Worm (Caenorhabditis elegans): ENCODE data around the gene scav-3.
A peak's percentile ranks its signal among the peaks of the same experiment; 100 is the strongest.

scav-3 gene

DNA sequence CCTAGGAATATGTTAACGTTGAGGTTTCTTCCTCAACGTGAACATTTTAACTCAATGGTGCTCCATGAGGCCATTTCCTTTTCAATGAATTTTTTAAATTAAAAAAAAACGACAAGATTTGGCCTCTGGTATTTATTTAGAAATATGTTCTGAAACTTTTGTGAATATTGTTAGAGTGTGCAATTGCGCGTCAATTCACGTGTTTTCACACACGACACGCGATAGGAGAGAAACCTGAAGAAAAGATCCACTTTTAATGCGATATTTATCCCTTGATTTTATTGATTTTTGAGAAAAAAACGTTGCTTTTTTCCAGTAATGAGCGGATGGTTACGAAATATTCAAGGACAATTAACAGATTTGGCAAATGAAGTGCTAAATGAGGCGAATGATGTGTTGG lies 42.6 kb upstream of the scav-3 start, which contains the start of gene sql-1 (continued):
- TF ChIP-seq zip-2 (tag; optimal IDR thresholded peaks at IDR 0.05), result no peak
- no peak for TF ChIP-seq attf-4 (tag; optimal IDR thresholded peaks at IDR 0.05)
- no peak for TF ChIP-seq lin-13 (GFP tag; optimal IDR thresholded peaks at IDR 0.05)
- TF ChIP-seq nhr-77 (tag; optimal IDR thresholded peaks at IDR 0.05), result no peak
- no peak for TF ChIP-seq sdz-12 (GFP tag; optimal IDR thresholded peaks at IDR 0.05)
- TF ChIP-seq vab-7 (GFP tag; IDR thresholded peaks at IDR 0.05), result no peak
- TF ChIP-seq ztf-7 (tag; optimal IDR thresholded peaks at IDR 0.05), result no peak
- TF ChIP-seq lin-39 (tag; optimal IDR thresholded peaks at IDR 0.05), result no peak
- TF ChIP-seq zip-11 (GFP tag; IDR thresholded peaks at IDR 0.05), result no peak
- no peak for TF ChIP-seq lir-3 (tag; optimal IDR thresholded peaks at IDR 0.05)
- no peak for TF ChIP-seq zag-1 (tag; optimal IDR thresholded peaks at IDR 0.05)
- no peak for TF ChIP-seq jun-1 (tag; optimal IDR thresholded peaks at IDR 0.05)
- no peak for TF ChIP-seq nhr-237 (tag; optimal IDR thresholded peaks at IDR 0.05)
- no peak for TF ChIP-seq mdl-1 (tag; optimal IDR thresholded peaks at IDR 0.05)
- peak; percentile 62 for TF ChIP-seq unc-130 (GFP tag; optimal IDR thresholded peaks at IDR 0.05)
- TF ChIP-seq mes-2 (tag; optimal IDR thresholded peaks at IDR 0.05; ENCODE audit: poor library complexity, severe bottlenecking), result no peak
- peak; percentile 48; the same call in 1 of the 2 replicates for TF ChIP-seq snpc-1.2 (GFP tag; IDR thresholded peaks at IDR 0.05)

DNA sequence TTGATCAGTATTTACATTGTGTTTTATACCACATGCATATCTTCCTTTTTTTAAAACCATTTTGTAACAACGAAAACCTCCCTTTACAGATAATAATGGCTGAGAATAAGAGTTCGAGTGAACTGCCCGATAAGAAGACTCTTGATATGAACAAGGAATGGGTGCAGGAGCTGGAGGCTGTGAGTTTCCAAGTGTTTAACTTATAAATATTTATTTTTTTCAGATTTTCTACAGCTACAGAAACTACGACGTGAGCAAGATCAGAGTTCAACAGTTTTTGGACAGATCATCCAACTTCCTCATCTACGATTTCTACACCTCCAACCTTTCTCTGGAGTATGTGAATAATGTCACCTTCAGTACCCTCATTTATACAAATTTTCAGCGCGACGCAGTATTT lies 39.8 kb upstream of the scav-3 start, which contains the start of gene herd-1:
Gene herd-1, plus strand, starts transcription at position 90 of the 400 bp plus-strand sequence.
- TF ChIP-seq Y48G9A.11 (GFP tag; IDR thresholded peaks at IDR 0.05) (0 out of 2 replicates have a peak, but pooled peaks have one; percentile 36), arid-1 (GFP tag; conservative IDR thresholded peaks at IDR 0.05) (peak; percentile 49; the same call in 1 of the 2 replicates), ctbp-1 (GFP tag; IDR thresholded peaks at IDR 0.05) (0 out of 2 replicates have a peak, but pooled peaks have one; percentile 43), daf-8 (GFP tag; IDR thresholded peaks at IDR 0.05) (no peak), lin-38 (GFP tag; IDR thresholded peaks at IDR 0.05) (peak; percentile 57), snpc-1.2 (GFP tag; IDR thresholded peaks at IDR 0.05) (peak; percentile 56), dmd-8 (GFP tag; IDR thresholded peaks at IDR 0.05) (peak; percentile 68; the same call in 1 of the 2 replicates), fkh-10 (GFP tag; optimal IDR thresholded peaks at IDR 0.05) (no peak), mdt-29 (GFP tag; IDR thresholded peaks at IDR 0.05) (0 out of 2 replicates have a peak, but pooled peaks have one; percentile 16), php-3 (GFP tag; IDR thresholded peaks at IDR 0.05) (0 out of 2 replicates have a peak, but pooled peaks have one; percentile 32), duxl-1 (tag; optimal IDR thresholded peaks at IDR 0.05; ENCODE audit: poor library complexity) (no peak), tra-1 (GFP tag; IDR thresholded peaks at IDR 0.05) (0 out of 2 replicates have a peak, but pooled peaks have one; percentile 59), F49E8.2 (tag; optimal IDR thresholded peaks at IDR 0.05; ENCODE audit: borderline replicate concordance) (peak; percentile 42), nhr-237 (tag; optimal IDR thresholded peaks at IDR 0.05) (no peak), vab-7 (GFP tag; IDR thresholded peaks at IDR 0.05) (peak; percentile 13; the same call in 1 of the 2 replicates), nhr-77 (tag; optimal IDR thresholded peaks at IDR 0.05) (no peak)

DNA sequence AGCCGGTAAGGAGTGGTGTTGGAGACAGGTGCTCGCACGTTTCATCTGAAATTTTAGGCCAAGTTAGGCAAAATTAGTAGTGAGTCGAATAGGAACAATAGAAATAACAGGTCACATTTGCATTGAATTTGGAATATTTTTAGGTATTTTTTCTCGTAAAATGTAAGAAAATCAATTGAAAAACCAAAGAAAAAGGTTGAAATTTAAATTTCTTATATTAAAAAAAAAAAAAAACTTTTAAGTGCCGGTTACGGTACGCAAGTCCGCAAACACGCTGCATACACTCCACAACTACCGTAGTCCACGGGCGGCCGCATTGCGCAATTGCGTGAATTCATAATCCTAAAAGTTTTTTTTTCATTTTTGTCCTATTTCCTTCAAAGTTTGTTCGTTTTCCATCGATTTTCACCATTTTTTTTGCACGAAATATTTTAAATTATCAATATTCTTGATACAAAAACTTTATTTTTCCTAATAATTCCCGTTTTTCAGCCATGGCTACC lies 39.0 kb upstream of the scav-3 start, which contains the start of the genes Y111B2A.1 and Y111B2A.2:
Gene Y111B2A.1, minus strand, starts transcription at position 51 of the 503 bp plus-strand sequence.
Gene Y111B2A.2, plus strand, starts transcription at position 493 of the 503 bp plus-strand sequence.
- TF ChIP-seq daf-16 (GFP tag; optimal IDR thresholded peaks at IDR 0.05) (no peak), daf-16 (tag; optimal IDR thresholded peaks at IDR 0.05) (no peak), nhr-6 (tag; optimal IDR thresholded peaks at IDR 0.05) (no peak), lin-38 (GFP tag; IDR thresholded peaks at IDR 0.05) (peak; percentile 61), unc-130 (GFP tag; optimal IDR thresholded peaks at IDR 0.05) (peak; percentile 49), mes-2 (tag; optimal IDR thresholded peaks at IDR 0.05; ENCODE audit: poor library complexity, severe bottlenecking) (peak; percentile 34), ceh-82 (tag; optimal IDR thresholded peaks at IDR 0.05) (no peak), mdl-1 (tag; optimal IDR thresholded peaks at IDR 0.05) (no peak)

DNA sequence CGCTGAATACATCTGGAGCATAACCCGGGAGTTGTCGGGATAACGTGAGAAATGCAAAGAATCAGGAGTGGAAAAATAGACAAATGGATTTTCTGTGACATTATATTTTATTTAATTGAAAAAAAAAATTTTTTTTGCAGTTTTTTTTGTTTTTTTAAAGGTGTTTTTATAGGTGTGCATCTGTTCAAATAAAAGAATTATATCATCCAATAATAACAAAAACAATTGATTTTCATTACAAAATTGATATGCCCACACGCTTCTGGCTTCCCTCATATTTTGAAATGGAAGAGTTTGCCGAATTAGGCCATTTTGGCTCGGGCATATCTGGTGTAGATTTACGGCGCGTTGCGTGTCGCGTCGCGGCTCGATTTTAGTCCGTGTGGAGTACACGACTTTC lies 35.3 kb upstream of the scav-3 start, which contains the start of gene Y49E10.25:
Gene Y49E10.25, minus strand, starts transcription at position 101 of the 400 bp plus-strand sequence.
- TF ChIP-seq nhr-48 (tag; optimal IDR thresholded peaks at IDR 0.05) (no peak), Y5F2A.4 (GFP tag; optimal IDR thresholded peaks at IDR 0.05) (no peak), ztf-11 (tag; optimal IDR thresholded peaks at IDR 0.05) (no peak), jun-1 (tag; optimal IDR thresholded peaks at IDR 0.05) (no peak), mes-2 (tag; optimal IDR thresholded peaks at IDR 0.05; ENCODE audit: poor library complexity, severe bottlenecking) (no peak), ceh-20 (GFP tag; IDR thresholded peaks at IDR 0.05) (no peak), lin-38 (GFP tag; IDR thresholded peaks at IDR 0.05) (no peak), F37D6.2 (tag; optimal IDR thresholded peaks at IDR 0.05) (no peak), aly-2 (tag; optimal IDR thresholded peaks at IDR 0.05) (no peak), saeg-2 (GFP tag; IDR thresholded peaks at IDR 0.05) (no peak), hlh-11 (tag; optimal IDR thresholded peaks at IDR 0.05) (no peak), lin-13 (GFP tag; optimal IDR thresholded peaks at IDR 0.05) (no peak)

Measured in whole organism, L4 larva.